Worm (Caenorhabditis elegans) whole organism, midembryonic: ENCODE measurements around the gene clec-7.
"Not testable (repeated sequence)": the region's sequence is repeated elsewhere in the genome, so short reads cannot be mapped to it uniquely, and the experiment has no call there.

Source experiments
- T22C8.4 ChIP-seq: fragments of 200-800 bp; sonication (Bioruptor generic); IDR thresholded peaks from 2 replicates; pipeline ENCODE4 v1.3.6; 2022; ENCODE audit warnings: missing genetic modification characterization, missing compliant biosample characterization
- med-1 ChIP-seq: sonication (generic microtip); optimal IDR thresholded peaks from 2 replicates; lab custom pipeline; 2017; ENCODE audit warnings: missing genetic modification characterization, mild to moderate bottlenecking, missing compliant biosample characterization, antibody characterized with exemption, missing genetic modification reagents; ENCODE audit not compliant: insufficient read depth
- ref-1 ChIP-seq: fragments of 200-800 bp; sonication (Bioruptor generic); conservative IDR thresholded peaks from 2 replicates; pipeline ENCODE4 v1.3.6; 2022; ENCODE audit warnings: missing genetic modification reagents, missing genetic modification characterization, missing compliant biosample characterization

ce11 chrV:7304506-7304905, 23.7 kb upstream of the clec-7 start, which contains the start of gene F07G11.2:
- TF ChIP-seq T22C8.4 (GFP tag; lab: Robert Waterston, UW); ref-1; med-1 (GFP tag; lab: Kevin White, UChicago): not testable (repeated sequence)
